Worm (Caenorhabditis elegans): Measurements from ENCODE around the gene ceh-82.

Gene ceh-82

DNA sequence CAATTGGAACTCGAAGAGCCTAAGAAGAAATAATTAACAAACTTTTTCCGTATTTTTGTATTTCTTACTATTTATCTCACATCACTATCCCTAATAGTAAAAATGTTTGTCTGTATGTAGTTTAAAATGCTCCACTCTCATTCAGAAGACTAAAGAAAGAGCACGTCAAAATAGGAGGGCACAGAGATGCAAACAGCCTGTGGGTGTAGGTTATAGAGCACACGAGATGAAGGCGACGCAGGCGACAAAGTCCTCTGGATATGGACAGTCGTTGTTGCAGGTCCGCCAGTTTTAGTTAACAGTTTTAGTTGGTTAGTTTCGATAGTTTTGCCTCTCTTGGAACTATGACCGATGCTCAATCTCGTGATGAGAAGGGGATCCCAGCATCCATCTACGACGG is at the start of gene ceh-82:
Gene ceh-82 (plus strand): TSS at position 301 of the 400 bp plus-strand sequence.
- no peak for TF ChIP-seq unc-62 (GFP tag; optimal IDR thresholded peaks at IDR 0.05)

DNA sequence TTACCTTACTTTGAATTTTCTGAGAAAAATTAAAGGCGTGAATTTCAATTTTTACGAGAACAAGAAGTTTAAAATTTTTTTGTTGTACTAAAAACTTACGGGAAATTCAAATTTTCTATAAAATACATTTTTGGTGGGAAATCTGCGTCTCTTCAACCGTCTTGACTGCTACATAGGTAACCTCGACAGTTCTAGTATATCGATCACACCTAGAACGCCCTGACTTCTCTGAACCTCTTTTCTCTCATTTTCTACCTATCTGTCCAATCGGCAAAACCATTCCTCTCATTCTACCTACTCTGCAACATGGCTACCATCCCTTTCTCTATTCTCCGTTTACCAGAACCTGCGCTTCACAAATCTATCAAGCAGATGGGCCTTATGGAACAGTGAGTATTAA is 48.3 kb upstream of the ceh-82 start, which contains the start of gene fbxb-25:
Gene fbxb-25 (plus strand): TSS at position 301 of the 400 bp plus-strand sequence.
- TF ChIP-seq unc-62 (GFP tag; optimal IDR thresholded peaks at IDR 0.05): no peak

DNA sequence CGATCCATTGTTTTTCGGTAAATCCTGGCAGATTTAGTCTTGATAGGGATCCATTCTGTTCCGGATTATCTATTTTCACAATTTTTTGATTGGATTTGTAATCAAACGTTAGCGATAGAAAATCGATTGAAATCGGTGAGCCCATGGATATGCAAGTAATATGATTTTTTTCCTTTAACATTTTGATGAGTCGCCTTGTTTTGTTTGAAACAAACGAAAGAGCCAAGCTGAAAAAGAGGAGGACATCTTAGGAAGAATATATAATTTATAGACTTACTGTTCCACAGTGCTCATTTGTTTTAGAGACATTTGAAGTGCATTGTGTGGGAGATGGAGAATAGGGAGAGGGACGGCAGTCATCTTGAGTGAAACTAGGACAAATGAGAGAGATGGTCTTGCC is 43.2 kb upstream of the ceh-82 start, which contains the start of the genes fbxb-18 and fbxb-19:
Gene fbxb-18 (minus strand): TSS at position 101 of the 400 bp plus-strand sequence.
Gene fbxb-19 (minus strand): TSS at position 369 of the 400 bp plus-strand sequence.
- no peak for TF ChIP-seq unc-62 (GFP tag; optimal IDR thresholded peaks at IDR 0.05)

DNA sequence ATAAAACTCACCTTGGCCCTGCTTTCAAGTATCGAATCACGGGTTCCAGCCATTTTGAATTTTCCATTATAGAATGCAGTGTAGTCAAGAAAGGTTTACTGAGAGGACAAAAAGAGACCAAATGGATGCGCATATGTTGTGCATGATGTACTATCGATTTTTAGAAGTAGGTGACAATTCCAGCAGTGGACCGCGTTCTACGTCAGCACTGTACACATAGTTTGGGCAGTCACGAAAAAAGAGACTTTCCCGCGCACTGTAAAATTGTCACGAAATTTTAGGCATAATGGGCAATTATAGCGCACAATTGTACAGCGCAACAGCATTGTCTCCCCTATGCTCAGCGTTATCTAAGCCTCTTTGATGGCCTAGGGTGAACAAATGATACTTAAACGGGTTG is 41.0 kb upstream of the ceh-82 start, which contains the start of gene fbxc-22:
Gene fbxc-22 (minus strand): TSS at position 101 of the 400 bp plus-strand sequence.
- no peak for TF ChIP-seq unc-62 (GFP tag; optimal IDR thresholded peaks at IDR 0.05)

DNA sequence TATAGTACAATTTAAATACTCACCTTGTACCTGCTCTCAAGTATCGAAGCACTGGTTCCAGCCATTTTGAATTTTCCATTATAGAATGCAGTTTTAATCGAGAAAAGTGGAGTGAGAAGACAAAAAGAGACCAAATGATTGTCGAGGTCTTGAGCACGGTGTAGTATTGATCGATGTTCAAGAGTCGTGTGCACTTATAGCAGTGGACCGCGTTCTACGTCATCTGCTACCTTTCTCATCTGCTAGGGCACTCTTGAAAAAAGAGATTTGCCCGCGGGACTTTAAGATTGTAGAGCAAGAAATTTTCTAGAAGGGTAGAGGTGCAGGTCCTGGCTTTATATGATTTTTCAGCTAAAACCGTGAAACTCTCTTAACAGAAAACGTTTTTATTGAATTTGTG is 39.2 kb upstream of the ceh-82 start, which contains the start of gene fbxc-21:
Gene fbxc-21 (minus strand): TSS at position 101 of the 400 bp plus-strand sequence.
- TF ChIP-seq unc-62 (GFP tag; optimal IDR thresholded peaks at IDR 0.05): no peak

DNA sequence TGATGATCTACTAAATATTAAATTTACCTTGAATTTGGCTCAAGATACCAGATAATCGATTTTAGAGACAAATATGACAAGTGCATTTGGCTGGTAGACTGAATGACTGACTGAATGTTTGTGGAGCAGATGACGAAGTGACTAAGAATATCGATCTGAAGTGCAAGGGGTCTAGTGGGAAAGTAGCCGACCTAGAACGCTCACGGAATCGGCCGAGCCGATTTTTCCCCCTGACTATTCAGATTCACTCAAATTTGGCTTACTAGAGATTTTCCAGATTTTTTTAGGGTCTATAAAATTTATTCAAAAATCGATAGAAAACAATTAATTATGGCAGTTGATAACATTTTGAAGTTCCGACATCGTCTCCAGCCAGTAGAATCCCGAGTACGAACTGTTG is 37.5 kb upstream of the ceh-82 start, which contains the start of gene fbxc-26:
Gene fbxc-26 (minus strand): TSS at position 101 of the 400 bp plus-strand sequence.
- TF ChIP-seq unc-62 (GFP tag; optimal IDR thresholded peaks at IDR 0.05): no peak

DNA sequence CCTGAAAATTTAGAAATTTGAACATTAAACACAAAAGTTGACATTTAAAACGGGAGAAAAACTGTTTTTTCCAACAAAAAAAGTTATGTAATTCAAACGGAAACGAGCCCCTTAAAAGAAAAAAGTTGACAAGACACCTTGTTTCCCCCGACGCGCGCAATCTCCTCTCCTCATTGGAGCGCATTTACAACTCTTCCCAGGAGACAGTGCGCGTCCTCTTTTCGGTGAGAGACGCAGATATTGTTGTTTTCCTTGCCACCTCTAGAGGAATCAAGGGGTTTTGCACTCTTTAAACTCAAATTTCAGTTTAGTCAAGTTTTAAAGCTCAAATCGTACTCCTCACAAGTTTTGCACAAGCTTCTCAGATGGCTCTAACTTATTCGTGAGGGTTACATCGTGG is 36.2 kb upstream of the ceh-82 start, which contains the start of gene F58E1.13:
Gene F58E1.13 (minus strand): TSS at position 12 of the 400 bp plus-strand sequence.
- no peak for TF ChIP-seq unc-62 (GFP tag; optimal IDR thresholded peaks at IDR 0.05)

DNA sequence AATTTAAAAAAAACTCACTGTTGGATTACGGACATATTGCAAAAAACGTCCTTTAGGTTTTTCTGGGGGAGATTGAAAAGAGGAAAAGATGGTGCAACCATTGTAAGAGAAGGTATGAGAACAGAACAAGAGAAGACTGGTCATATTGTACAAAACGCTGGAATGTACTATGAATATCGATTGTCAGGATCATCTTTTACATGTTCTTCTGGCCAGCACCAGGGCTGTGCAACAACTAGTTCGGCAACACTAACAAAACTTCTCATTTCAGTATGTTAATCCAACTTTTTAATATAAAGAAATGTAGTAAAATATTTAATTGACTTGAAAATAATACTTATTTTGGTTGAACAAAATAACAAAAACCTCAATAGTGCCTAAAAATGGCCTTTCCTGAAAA is 28.7 kb upstream of the ceh-82 start, which contains the start of gene fbxb-47:
Gene fbxb-47 (minus strand): TSS at position 101 of the 400 bp plus-strand sequence.
- TF ChIP-seq unc-62 (GFP tag; optimal IDR thresholded peaks at IDR 0.05): no peak

DNA sequence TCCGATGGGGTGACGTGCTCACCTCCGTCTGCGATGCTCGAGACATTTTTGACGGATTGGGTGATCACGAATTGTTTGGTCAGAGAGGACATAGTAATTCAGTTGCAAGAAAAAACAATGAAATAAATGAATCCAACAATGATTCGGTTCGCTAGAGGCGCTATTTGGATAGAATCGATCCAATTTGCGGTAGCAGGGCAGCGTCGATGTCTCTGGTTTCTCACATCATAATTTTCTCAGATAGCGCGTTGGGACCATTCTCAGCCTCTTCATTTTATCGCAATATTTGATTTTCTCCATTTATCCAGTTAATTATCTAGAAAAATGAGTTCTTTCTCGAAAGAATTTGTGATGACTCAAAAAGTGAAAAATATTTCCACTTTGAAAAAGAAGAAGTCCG is 25.6 kb upstream of the ceh-82 start, which contains the start of gene sdz-18:
Gene sdz-18 (minus strand): TSS at position 101 of the 400 bp plus-strand sequence.
- TF ChIP-seq unc-62 (GFP tag; optimal IDR thresholded peaks at IDR 0.05): no peak

DNA sequence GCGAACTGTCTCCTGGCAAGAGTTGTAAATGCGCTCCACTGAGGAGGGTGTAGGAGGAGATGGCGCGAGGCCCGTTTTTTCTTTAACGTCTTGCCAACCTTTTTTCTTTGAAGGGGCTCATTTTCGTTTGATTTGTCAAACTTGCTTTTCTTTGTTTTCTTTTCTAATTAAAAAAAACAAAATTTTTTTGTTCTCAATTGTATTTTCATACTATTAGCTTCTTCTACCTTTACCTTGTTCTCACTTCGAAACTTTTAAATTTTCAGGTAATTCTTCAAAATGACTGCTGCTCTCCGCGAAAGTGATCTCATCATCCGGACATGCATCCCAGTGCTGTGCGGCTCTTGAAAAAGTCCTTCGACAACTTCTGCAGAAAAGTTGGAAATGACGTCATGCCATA is 22.1 kb upstream of the ceh-82 start, which contains the start of gene fbxa-184:
Gene fbxa-184 (plus strand): TSS at position 301 of the 400 bp plus-strand sequence.
- TF ChIP-seq unc-62 (GFP tag; optimal IDR thresholded peaks at IDR 0.05): no peak

DNA sequence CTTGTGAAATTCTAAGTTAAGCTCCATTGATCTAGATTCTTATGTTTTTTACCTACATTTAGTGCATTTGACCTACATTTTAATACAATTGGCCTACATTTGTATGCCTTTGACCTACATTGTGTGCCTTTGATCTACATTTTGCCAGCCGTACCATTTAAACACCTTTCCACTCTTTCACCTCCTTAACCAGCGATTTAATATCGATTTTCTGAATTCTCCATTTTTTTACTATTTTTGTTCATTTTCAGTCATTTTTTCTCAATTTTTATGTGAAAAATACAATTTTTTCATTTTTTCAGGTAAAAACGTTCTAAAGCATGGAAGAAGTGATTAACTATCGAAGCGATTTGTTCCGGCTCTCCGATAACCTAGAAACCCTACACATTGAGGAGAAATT is 19.1 kb upstream of the ceh-82 start, which contains the start of gene btb-7:
Gene btb-7 (plus strand): TSS at position 301 of the 400 bp plus-strand sequence.
- TF ChIP-seq unc-62 (GFP tag; optimal IDR thresholded peaks at IDR 0.05): no peak

DNA sequence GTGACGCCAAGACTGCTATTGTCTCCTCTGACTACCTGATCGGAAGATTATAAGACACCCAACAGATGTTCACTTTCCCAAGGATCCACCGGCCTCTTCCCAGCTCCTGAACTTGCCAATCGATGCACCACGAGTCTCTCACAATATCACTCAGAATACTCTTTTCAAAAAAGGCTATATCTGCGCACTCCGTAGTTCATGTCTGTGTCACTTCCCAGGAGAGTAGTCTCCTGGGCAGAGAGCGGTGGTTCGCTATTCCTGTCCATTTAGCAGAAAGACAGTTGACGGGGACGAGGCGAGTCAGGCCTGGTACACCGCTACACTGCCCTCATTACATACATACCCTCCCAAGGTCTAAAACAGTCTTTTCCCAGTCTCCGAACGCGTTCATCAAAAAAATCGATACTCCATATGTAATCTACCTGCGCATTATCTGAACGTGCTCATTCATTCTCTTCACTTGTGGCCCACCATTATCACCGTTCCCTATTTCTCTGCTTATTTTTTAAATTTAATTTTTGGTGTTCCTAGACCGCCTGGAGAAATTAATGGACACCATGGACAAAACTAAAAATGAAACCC is 17.2 kb upstream of the ceh-82 start, which contains the start of gene btb-6:
Gene btb-6 (plus strand): TSS at position 532 of the 582 bp plus-strand sequence.
- TF ChIP-seq unc-62 (GFP tag; optimal IDR thresholded peaks at IDR 0.05): no peak

DNA sequence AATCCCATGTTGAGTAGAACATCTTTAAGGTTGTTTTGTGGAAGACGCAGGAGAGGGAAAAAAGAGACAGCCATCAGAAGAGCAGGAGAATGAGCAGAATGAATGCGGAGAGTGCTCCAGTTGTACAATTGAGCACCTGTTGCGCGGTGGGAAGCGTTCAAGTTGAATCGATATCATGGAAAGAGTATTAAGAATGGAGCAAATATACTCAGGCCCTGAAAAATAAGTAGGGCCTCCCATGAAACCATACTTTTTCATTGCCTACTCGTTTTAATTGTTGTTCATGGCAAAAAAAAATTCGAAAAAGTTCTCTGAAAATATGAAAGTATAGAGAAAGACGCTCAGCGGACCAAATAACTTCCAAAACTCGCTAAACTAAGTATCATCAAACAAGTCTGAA is 12.9 kb upstream of the ceh-82 start, which contains the start of gene fbxb-48:
Gene fbxb-48 (minus strand): TSS at position 101 of the 400 bp plus-strand sequence.
- no peak for TF ChIP-seq unc-62 (GFP tag; optimal IDR thresholded peaks at IDR 0.05)

DNA sequence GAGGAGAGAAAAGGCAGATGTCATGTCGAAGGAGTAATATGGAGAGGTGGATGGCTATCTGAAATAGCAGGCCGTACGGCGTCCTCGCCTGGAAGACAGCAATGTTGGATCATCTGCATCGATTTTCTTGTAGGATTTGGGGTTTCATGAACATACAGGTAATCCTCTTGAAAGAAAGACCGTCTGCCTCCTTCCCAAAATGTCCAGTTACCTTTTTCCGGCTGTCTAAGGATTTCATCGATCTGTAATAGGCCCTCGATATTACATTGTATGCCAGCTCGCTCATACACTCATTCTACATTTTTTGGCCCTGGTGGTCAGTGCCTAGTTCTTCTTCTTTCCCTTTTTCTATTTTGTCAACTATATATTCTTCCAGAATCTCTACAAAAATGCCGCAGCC is 9.6 kb upstream of the ceh-82 start, which contains the start of the genes fbxb-5 and btb-8:
Gene fbxb-5 (minus strand): TSS at position 101 of the 400 bp plus-strand sequence.
Gene btb-8 (plus strand): TSS at position 377 of the 400 bp plus-strand sequence.
- no peak for TF ChIP-seq unc-62 (GFP tag; optimal IDR thresholded peaks at IDR 0.05)

DNA sequence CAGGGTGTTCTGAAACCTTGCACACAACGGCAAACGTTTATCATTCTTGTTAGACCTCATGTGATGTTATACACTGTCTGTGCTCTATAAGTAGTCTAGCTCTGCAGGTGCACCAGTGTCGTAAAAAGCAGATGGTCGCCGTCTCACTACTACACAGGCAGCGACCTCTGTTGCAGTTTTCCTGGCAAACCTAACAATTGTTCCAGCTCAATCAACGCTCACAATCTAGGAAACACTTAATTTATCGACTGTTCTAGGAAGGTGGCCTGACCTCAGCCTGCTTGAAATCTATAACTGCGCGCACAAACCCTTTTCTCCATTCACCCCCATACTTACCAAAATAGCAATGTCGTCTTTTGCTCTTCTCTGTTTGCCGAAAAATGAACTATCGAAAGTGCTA is 7.7 kb upstream of the ceh-82 start, which contains the start of gene fbxb-11:
Gene fbxb-11 (plus strand): TSS at position 301 of the 400 bp plus-strand sequence.
- TF ChIP-seq unc-62 (GFP tag; optimal IDR thresholded peaks at IDR 0.05): no peak

DNA sequence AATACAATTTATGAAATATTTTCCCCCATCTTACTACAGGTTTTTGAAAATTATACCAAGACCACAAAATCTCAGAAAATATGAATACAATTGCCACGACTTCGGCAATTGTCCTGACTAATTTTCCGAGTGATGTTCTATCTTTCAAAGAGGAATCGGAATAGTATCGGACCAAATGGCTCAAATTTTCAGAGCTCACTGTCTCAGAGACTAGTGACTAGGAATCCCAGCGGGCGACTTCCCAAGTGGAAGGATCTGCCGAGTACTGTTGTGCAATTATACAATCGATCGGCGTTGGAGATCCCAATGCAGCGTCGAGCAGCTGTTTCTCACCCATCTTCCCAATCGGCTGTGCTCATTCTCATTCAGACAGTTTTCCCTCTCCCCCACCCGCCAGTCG is 6.3 kb upstream of the ceh-82 start, which contains the start of gene F45C12.17:
Gene F45C12.17 (plus strand): TSS at position 377 of the 400 bp plus-strand sequence.
- no peak for TF ChIP-seq unc-62 (GFP tag; optimal IDR thresholded peaks at IDR 0.05)

Data from whole organism, dauer.